Worm (Caenorhabditis elegans) whole organism, young adult: ENCODE results near the gene C01G5.9.

ENCODE experiments used
- B0261.1 ChIP-seq: sonication (generic microtip); optimal IDR thresholded peaks from 2 replicates; lab custom pipeline; 2016; ENCODE audit warnings: mild to moderate bottlenecking, missing genetic modification characterization, moderate library complexity, missing compliant biosample characterization
- F57A8.1 ChIP-seq: fragments of 200-800 bp; sonication (Bioruptor generic); optimal IDR thresholded peaks from 2 replicates; lab custom pipeline; 2018; ENCODE audit warnings: mild to moderate bottlenecking, missing genetic modification characterization, moderate library complexity, missing compliant biosample characterization
- attf-6 ChIP-seq: fragments of 200-800 bp; sonication (Bioruptor generic); IDR thresholded peaks from 2 replicates; pipeline ENCODE4 v1.3.6; 2022; ENCODE audit warnings: missing genetic modification reagents, missing genetic modification characterization, missing compliant biosample characterization
- bed-1 ChIP-seq: fragments of 200-800 bp; sonication (Bioruptor generic); IDR thresholded peaks from 2 replicates; pipeline ENCODE4 v1.3.6; 2022; ENCODE audit warnings: missing genetic modification reagents, missing genetic modification characterization, missing compliant biosample characterization
- chd-7 ChIP-seq: sonication (generic microtip); optimal IDR thresholded peaks from 2 replicates; lab custom pipeline; 2016; ENCODE audit warnings: mild to moderate bottlenecking, missing genetic modification characterization, moderate library complexity, missing compliant biosample characterization
- gei-17 ChIP-seq: fragments of 200-800 bp; sonication (Bioruptor generic); optimal IDR thresholded peaks from 2 replicates; lab custom pipeline; 2018; ENCODE audit warnings: mild to moderate bottlenecking, missing genetic modification characterization, missing compliant biosample characterization
- him-1 ChIP-seq: sonication (generic microtip); optimal IDR thresholded peaks from 2 replicates; lab custom pipeline; 2016; ENCODE audit warnings: missing genotype, missing genetic modification reagents, missing genetic modification characterization, missing compliant biosample characterization
- hmg-1.2 ChIP-seq: fragments of 200-800 bp; sonication (Bioruptor generic); IDR thresholded peaks from 2 replicates; pipeline ENCODE4 v1.3.6; 2022; ENCODE audit warnings: missing genetic modification reagents, missing genetic modification characterization, missing compliant biosample characterization
- hsf-1 ChIP-seq: fragments of 200-800 bp; sonication (Bioruptor generic); IDR thresholded peaks from 2 replicates; pipeline ENCODE4 v1.3.6; 2022; ENCODE audit warnings: missing genetic modification reagents, missing genetic modification characterization, missing compliant biosample characterization
- nfyb-1 ChIP-seq: fragments of 200-800 bp; sonication (Bioruptor generic); IDR thresholded peaks from 2 replicates; pipeline ENCODE4 v1.3.6; 2022; ENCODE audit warnings: missing genetic modification reagents, missing genetic modification characterization, missing compliant biosample characterization
- rpc-1 ChIP-seq, 2 experiments: fragments of 150-350 bp in 1 of 2; sonication (generic microtip) in 1 of 2; optimal IDR thresholded peaks; 2 replicates each; lab custom pipeline; 2014 to 2018; ENCODE audit warnings: missing biosample characterization in 1 of 2, missing genetic modification characterization in 1 of 2, missing genetic modification reagents in 1 of 2, missing genotype in 1 of 2
- snpc-1.1 ChIP-seq: sonication (generic microtip); optimal IDR thresholded peaks from 2 replicates; lab custom pipeline; 2017; ENCODE audit warnings: missing genetic modification characterization, mild to moderate bottlenecking, missing compliant biosample characterization, antibody characterized with exemption, moderate library complexity, missing genotype, missing genetic modification reagents; ENCODE audit not compliant: insufficient read depth
- snpc-4 ChIP-seq, 5 experiments: fragments of 150-350 bp in 1 of 5; sonication (generic microtip) in 4 of 5; optimal IDR thresholded peaks; 2 replicates each; lab custom pipeline; 2014 to 2018; ENCODE audit warnings: missing genetic modification characterization in 5 of 5, missing biosample characterization in 3 of 5, antibody characterized with exemption in 2 of 5, mild to moderate bottlenecking in 2 of 5, missing compliant biosample characterization in 2 of 5, missing genotype in 2 of 5, moderate library complexity in 2 of 5, missing genetic modification reagents in 1 of 5
- tbp1 ChIP-seq: fragments of 200-800 bp; sonication (Bioruptor generic); optimal IDR thresholded peaks from 2 replicates; lab custom pipeline; 2018; ENCODE audit warnings: mild to moderate bottlenecking, missing genetic modification characterization, missing compliant biosample characterization

C01G5.9 gene

DNA sequence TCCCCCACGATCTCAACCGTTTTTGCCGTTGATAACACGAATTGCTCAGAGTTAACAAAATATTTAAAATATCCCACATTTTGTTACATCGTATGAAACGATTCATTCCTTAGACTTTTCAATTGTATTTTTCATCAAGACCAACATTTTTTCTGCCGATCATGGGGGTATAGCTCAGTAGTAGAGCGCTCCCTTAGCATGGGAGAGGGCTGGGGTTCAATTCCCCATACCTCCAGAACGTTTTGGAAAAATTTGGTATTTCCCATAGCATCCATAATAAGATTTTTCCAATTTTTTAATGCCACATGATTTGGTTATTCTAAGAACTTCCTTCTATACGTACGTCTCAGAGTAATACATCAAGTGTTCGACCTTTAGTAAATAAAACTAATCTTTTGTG is 42.3 kb downstream of the C01G5.9 start:
- peak; percentile 73 for TF ChIP-seq tbp1
- TF ChIP-seq snpc-4 (GFP tag; optimal IDR thresholded peaks at IDR 0.05; lab: Kevin White, UChicago) = no peak
- TF ChIP-seq snpc-4 (tag; optimal IDR thresholded peaks at IDR 0.05; lab: Kevin White, UChicago) = peak in 1 of 4 experiments; percentile 71
- TF ChIP-seq hmg-1.2 (GFP tag; lab: Robert Waterston, UW) = no peak
- TF ChIP-seq B0261.1 (tag; lab: Kevin White, UChicago) = peak; percentile 39
- no peak for TF ChIP-seq F57A8.1 (GFP tag; lab: Kevin White, UChicago)
- TF ChIP-seq him-1 (tag; lab: Kevin White, UChicago) = peak; percentile 32
- no peak for TF ChIP-seq chd-7 (tag; lab: Kevin White, UChicago)
- TF ChIP-seq gei-17 (GFP tag; lab: Kevin White, UChicago) = no peak
- no peak for TF ChIP-seq nfyb-1 (GFP tag; lab: Robert Waterston, UW)
- peak; percentile 33 for TF ChIP-seq rpc-1 (optimal IDR thresholded peaks at IDR 0.05; lab: Kevin White, UChicago)
- TF ChIP-seq rpc-1 (tag; optimal IDR thresholded peaks at IDR 0.05; lab: Kevin White, UChicago) = peak; percentile 76

DNA sequence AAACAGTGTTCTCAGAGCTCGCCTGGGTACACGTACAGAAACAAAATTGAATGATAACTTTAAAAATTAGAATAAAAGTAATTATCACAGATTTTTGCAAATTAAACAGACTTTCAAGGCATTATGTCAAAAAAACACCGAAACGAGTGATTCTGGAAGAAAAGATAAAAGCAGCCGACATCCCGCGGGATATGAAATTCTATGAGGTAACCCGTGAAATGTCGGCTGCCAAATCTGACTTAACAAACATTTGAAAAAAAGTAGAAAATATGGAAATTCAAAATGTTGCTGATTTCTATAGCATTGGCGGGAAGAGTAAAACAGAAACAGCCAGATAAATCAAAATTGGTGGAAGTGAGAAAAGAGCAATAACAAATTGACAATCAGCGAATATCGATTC is 45.9 kb downstream of the C01G5.9 start:
- TF ChIP-seq snpc-4 (GFP tag; optimal IDR thresholded peaks at IDR 0.05; lab: Kevin White, UChicago) (peak; percentile 47), snpc-4 (tag; optimal IDR thresholded peaks at IDR 0.05; lab: Kevin White, UChicago) (peak; percentile 3 to 76 (median 66)), attf-6 (GFP tag; lab: Robert Waterston, UW) (no peak), snpc-1.1 (tag; lab: Kevin White, UChicago) (peak; percentile 82), hsf-1 (no peak), bed-1 (GFP tag; lab: Robert Waterston, UW) (no peak)
- TF ChIP-seq, all 124 proteins: peak for 2
